Worm (Caenorhabditis elegans) whole organism, L4 larva: ENCODE results near the gene Y48C3A.5.
"Not testable (repeated sequence)": the region's sequence is repeated elsewhere in the genome, so short reads cannot be mapped to it uniquely, and the experiment has no call there.

Source experiments
- F26F4.8 ChIP-seq: fragments of 200-800 bp; sonication (Bioruptor generic); conservative IDR thresholded peaks from 2 replicates; pipeline ENCODE4 v1.3.6; 2022; ENCODE audit warnings: missing genetic modification characterization, missing compliant biosample characterization
- F44E2.7 ChIP-seq: fragments of 200-800 bp; sonication (Bioruptor generic); IDR thresholded peaks from 2 replicates; pipeline ENCODE4 v2.1.2; 2022; ENCODE audit warnings: missing genetic modification characterization, missing compliant biosample characterization
- Y105C5A.15 ChIP-seq: fragments of 200-800 bp; sonication (Bioruptor generic); IDR thresholded peaks from 2 replicates; pipeline ENCODE4 v1.3.6; 2022; ENCODE audit warnings: missing genetic modification characterization, missing compliant biosample characterization
- aha-1 ChIP-seq: fragments of 150-350 bp; peaks from one replicate; lab custom pipeline; 2014; ENCODE audit warnings: missing biosample characterization, missing genetic modification characterization
- aly-2 ChIP-seq: sonication (generic microtip); optimal IDR thresholded peaks from 2 replicates; lab custom pipeline; 2018; ENCODE audit warnings: missing biosample characterization, missing genetic modification characterization
- arid-1 ChIP-seq: fragments of 200-800 bp; sonication (Bioruptor generic); conservative IDR thresholded peaks from 2 replicates; pipeline ENCODE4 v1.3.6; 2022; ENCODE audit warnings: missing genetic modification reagents, missing genetic modification characterization, missing compliant biosample characterization
- ceh-28 ChIP-seq: fragments of 150-350 bp; optimal IDR thresholded peaks from 2 replicates; lab custom pipeline; 2014; ENCODE audit warnings: missing biosample characterization, missing genetic modification reagents, missing genetic modification characterization
- daf-16 ChIP-seq, 3 experiments: sonication (generic microtip); optimal IDR thresholded peaks; 2 replicates each; lab custom pipeline; 2016 to 2017; ENCODE audit warnings: missing genetic modification characterization in 3 of 3, missing genetic modification reagents in 3 of 3, mild to moderate bottlenecking in 2 of 3, missing compliant biosample characterization in 2 of 3, missing biosample characterization in 1 of 3, moderate library complexity in 1 of 3
- dmd-6 ChIP-seq: fragments of 200-800 bp; sonication (Bioruptor generic); IDR thresholded peaks from 2 replicates; pipeline ENCODE4 v1.3.6; 2022; ENCODE audit warnings: missing genetic modification reagents, missing genetic modification characterization, missing compliant biosample characterization
- dmd-8 ChIP-seq: fragments of 200-800 bp; sonication (Bioruptor generic); IDR thresholded peaks from 2 replicates; pipeline ENCODE4 v1.3.6; 2022; ENCODE audit warnings: missing genetic modification characterization, missing compliant biosample characterization
- dmd-9 ChIP-seq: fragments of 200-800 bp; sonication (Bioruptor generic); IDR thresholded peaks from 2 replicates; pipeline ENCODE4 v1.3.6; 2022; ENCODE audit warnings: missing genetic modification reagents, missing genetic modification characterization, missing compliant biosample characterization
- dpl-1 ChIP-seq: fragments of 150-350 bp; optimal IDR thresholded peaks from 2 replicates; lab custom pipeline; 2014; ENCODE audit warnings: missing biosample characterization, missing genetic modification reagents, missing genetic modification characterization
- dve-1 ChIP-seq: sonication (generic microtip); optimal IDR thresholded peaks from 2 replicates; lab custom pipeline; 2017; ENCODE audit warnings: antibody characterized with exemption, mild to moderate bottlenecking, missing genetic modification characterization, missing compliant biosample characterization; ENCODE audit not compliant: insufficient read depth
- gei-8 ChIP-seq: fragments of 200-800 bp; sonication (Bioruptor generic); optimal IDR thresholded peaks from 2 replicates; lab custom pipeline; 2018; ENCODE audit warnings: mild to moderate bottlenecking, missing genetic modification characterization, missing compliant biosample characterization
- hlh-30 ChIP-seq: sonication (generic microtip); optimal IDR thresholded peaks from 2 replicates; lab custom pipeline; 2017; ENCODE audit warnings: antibody characterized with exemption, mild to moderate bottlenecking, missing genetic modification characterization, missing compliant biosample characterization; ENCODE audit not compliant: insufficient read depth
- hmg-1.1 ChIP-seq: fragments of 200-800 bp; sonication (Bioruptor generic); IDR thresholded peaks from 2 replicates; pipeline ENCODE4 v1.3.6; 2022; ENCODE audit warnings: missing genetic modification reagents, missing genetic modification characterization, missing compliant biosample characterization
- jun-1 ChIP-seq: fragments of 150-350 bp; optimal IDR thresholded peaks from 2 replicates; lab custom pipeline; 2014; ENCODE audit warnings: missing biosample characterization, missing genetic modification reagents, missing genetic modification characterization
- lin-1 ChIP-seq: fragments of 200-800 bp; sonication (Bioruptor generic); IDR thresholded peaks from 2 replicates; pipeline ENCODE4 v1.3.6; 2022; ENCODE audit warnings: missing genetic modification reagents, missing genetic modification characterization, missing compliant biosample characterization
- lin-29 ChIP-seq: fragments of 200-800 bp; sonication (Bioruptor generic); IDR thresholded peaks from 2 replicates; pipeline ENCODE4 v1.3.6; 2022; ENCODE audit warnings: missing genetic modification reagents, missing genetic modification characterization, missing compliant biosample characterization
- lin-38 ChIP-seq: fragments of 200-800 bp; sonication (Bioruptor generic); IDR thresholded peaks from 2 replicates; pipeline ENCODE4 v1.3.6; 2022; ENCODE audit warnings: missing genetic modification reagents, missing genetic modification characterization, missing compliant biosample characterization
- lin-39 ChIP-seq: fragments of 150-350 bp; optimal IDR thresholded peaks from 2 replicates; lab custom pipeline; 2014; ENCODE audit warnings: missing biosample characterization, missing genetic modification reagents, missing genetic modification characterization
- lsy-2 ChIP-seq, 2 experiments: fragments of 150-350 bp in 1 of 2; sonication (generic microtip) in 1 of 2; optimal IDR thresholded peaks; 2 replicates each; lab custom pipeline; 2014 to 2017; ENCODE audit warnings: missing biosample characterization in 2 of 2, missing genetic modification characterization in 2 of 2
- madf-9 ChIP-seq: fragments of 200-800 bp; sonication (Bioruptor generic); conservative IDR thresholded peaks from 2 replicates; pipeline ENCODE4 v1.3.6; 2022; ENCODE audit warnings: missing genetic modification reagents, missing genetic modification characterization, missing compliant biosample characterization
- nhr-102 ChIP-seq: sonication (generic microtip); optimal IDR thresholded peaks from 2 replicates; lab custom pipeline; 2016; ENCODE audit warnings: mild to moderate bottlenecking, missing genetic modification characterization, moderate library complexity, missing compliant biosample characterization
- nhr-41 ChIP-seq: fragments of 200-800 bp; sonication (Bioruptor generic); IDR thresholded peaks from 2 replicates; pipeline ENCODE4 v1.3.6; 2022; ENCODE audit warnings: missing genetic modification reagents, missing genetic modification characterization, missing compliant biosample characterization
- nhr-77 ChIP-seq: fragments of 150-350 bp; optimal IDR thresholded peaks from 2 replicates; lab custom pipeline; 2014; ENCODE audit warnings: missing biosample characterization, missing genetic modification characterization
- rbr-2 ChIP-seq: sonication (generic microtip); optimal IDR thresholded peaks from 2 replicates; lab custom pipeline; 2016; ENCODE audit warnings: missing genotype, missing genetic modification characterization, missing compliant biosample characterization
- saeg-2 ChIP-seq: fragments of 200-800 bp; sonication (Bioruptor generic); IDR thresholded peaks from 2 replicates; pipeline ENCODE4 v1.3.6; 2022; ENCODE audit warnings: missing genetic modification reagents, missing genetic modification characterization, missing compliant biosample characterization
- spr-1 ChIP-seq: sonication (generic microtip); optimal IDR thresholded peaks from 2 replicates; lab custom pipeline; 2016; ENCODE audit warnings: mild to moderate bottlenecking, missing genetic modification characterization, missing compliant biosample characterization
- spr-3 ChIP-seq: fragments of 200-800 bp; sonication (Bioruptor generic); optimal IDR thresholded peaks from 2 replicates; lab custom pipeline; 2018; ENCODE audit warnings: mild to moderate bottlenecking, missing genetic modification characterization, missing compliant biosample characterization
- tra-1 ChIP-seq: fragments of 200-800 bp; sonication (Bioruptor generic); IDR thresholded peaks from 2 replicates; pipeline ENCODE4 v1.3.6; 2022; ENCODE audit warnings: missing genetic modification reagents, missing genetic modification characterization, missing compliant biosample characterization
- unc-39 ChIP-seq: sonication (generic microtip); optimal IDR thresholded peaks from 2 replicates; lab custom pipeline; 2017; ENCODE audit warnings: missing biosample characterization, missing genetic modification characterization
- unc-62 ChIP-seq, 3 experiments: fragments of 150-350 bp in 1 of 3; sonication (generic microtip); optimal IDR thresholded peaks in 2 of 3; peaks in 1 of 3; 1 replicate in 1 of 3; 2 replicates in 2 of 3; lab custom pipeline; 2014 to 2017; ENCODE audit warnings: missing biosample characterization in 3 of 3, missing genetic modification characterization in 3 of 3, missing genetic modification reagents in 3 of 3, missing genotype in 1 of 3
- vab-7 ChIP-seq: fragments of 200-800 bp; sonication (Bioruptor generic); IDR thresholded peaks from 2 replicates; pipeline ENCODE4 v1.3.6; 2022; ENCODE audit warnings: missing genetic modification reagents, missing genetic modification characterization, missing compliant biosample characterization
- zfp-2 ChIP-seq: sonication (generic microtip); optimal IDR thresholded peaks from 2 replicates; lab custom pipeline; 2016; ENCODE audit warnings: mild to moderate bottlenecking, missing genetic modification characterization, missing compliant biosample characterization

Gene Y48C3A.5

ce11 chrII:13304339-13304938 is 33.6 kb downstream of the Y48C3A.5 start (continued):
- TF ChIP-seq spr-3 (no peak), nhr-77 (tag; lab: Kevin White, UChicago) (no peak), tra-1 (GFP tag; lab: Robert Waterston, UW) (0 out of 2 replicates have a peak, but pooled peaks have one; percentile 25), lin-39 (tag; lab: Kevin White, UChicago) (no peak), gei-8 (no peak), dmd-9 (GFP tag; lab: Robert Waterston, UW) (no peak), dmd-8 (GFP tag; lab: Robert Waterston, UW) (no peak), F26F4.8 (GFP tag; lab: Robert Waterston, UW) (0 out of 2 replicates have a peak, but pooled peaks have one; percentile 45), lsy-2 (tag; optimal IDR thresholded peaks at IDR 0.05; lab: Kevin White, UChicago) (peak in 1 of 2 experiments; percentile 43), dpl-1 (GFP tag; lab: Kevin White, UChicago) (no peak), arid-1 (GFP tag; lab: Robert Waterston, UW) (no peak), lin-1 (GFP tag; lab: Robert Waterston, UW) (no peak), hmg-1.1 (no peak), madf-9 (GFP tag; lab: Robert Waterston, UW) (no peak), saeg-2 (GFP tag; lab: Robert Waterston, UW) (no peak), Y105C5A.15 (no peak), vab-7 (GFP tag; lab: Robert Waterston, UW) (no peak), jun-1 (no peak), nhr-41 (no peak), unc-39 (tag; lab: Kevin White, UChicago) (no peak), lin-29 (GFP tag; lab: Robert Waterston, UW) (no peak), aly-2 (no peak), daf-16 (GFP tag; optimal IDR thresholded peaks at IDR 0.05; lab: Kevin White, UChicago) (no peak), daf-16 (tag; optimal IDR thresholded peaks at IDR 0.05; lab: Kevin White, UChicago) (peak; percentile 17), lin-38 (GFP tag; lab: Robert Waterston, UW) (no peak)

ce11 chrII:13308990-13309389 is 38.1 kb downstream of the Y48C3A.5 start, which contains the start of gene faxc-2:
faxc-2 (plus strand) TSS chrII:13309290.
- not testable (repeated sequence) for TF ChIP-seq dpl-1 (GFP tag; lab: Kevin White, UChicago); spr-1 (tag; lab: Kevin White, UChicago); dve-1 (tag; lab: Kevin White, UChicago)

- TF ChIP-seq hlh-30, result no peak
- peak in 1 of 2 experiments; percentile 51 for TF ChIP-seq unc-62 (GFP tag; optimal IDR thresholded peaks at IDR 0.05 in 1 of 2; lab: Kevin White, UChicago)
- TF ChIP-seq unc-62 (tag; optimal IDR thresholded peaks at IDR 0.05; lab: Kevin White, UChicago), result no peak
- peak; percentile 89 for TF ChIP-seq aha-1 (tag; lab: Kevin White, UChicago)
These were observed 39.4 kb downstream of the Y48C3A.5 start for ce11 chrII:13310230-13310629.

ce11 chrII:13315637-13316523 is 45.0 kb downstream of the Y48C3A.5 start:
- no peak for TF ChIP-seq nhr-102
- TF ChIP-seq rbr-2 (tag; lab: Kevin White, UChicago), result no peak
- TF ChIP-seq zfp-2, result no peak
- no peak for TF ChIP-seq dmd-6 (GFP tag; lab: Robert Waterston, UW)
- no peak for TF ChIP-seq F44E2.7
- TF ChIP-seq lin-29 (GFP tag; lab: Robert Waterston, UW), result no peak
- peak; percentile 100 for TF ChIP-seq ceh-28
- no peak for TF ChIP-seq hmg-1.1
